Fruit fly (Drosophila melanogaster) whole organism, embryonic: ENCODE data around the gene scu.

Experiments used
- ATbp ChIP-seq: fragments of 200-800 bp; sonication (Bioruptor generic); optimal IDR thresholded peaks from 2 replicates; lab custom pipeline; 2017; ENCODE audit warnings: missing biosample characterization, mild to moderate bottlenecking, missing genetic modification characterization, missing genetic modification reagents
- Atf6 ChIP-seq: fragments of 200-800 bp; sonication (Bioruptor generic); IDR thresholded peaks from 2 replicates; pipeline ENCODE4 v1.3.6; 2022; ENCODE audit warnings: missing biosample characterization, missing genetic modification characterization
- BEAF-32 ChIP-seq: fragments of 200-800 bp; sonication (Bioruptor generic); optimal IDR thresholded peaks from 3 replicates; lab custom pipeline; 2017; ENCODE audit warnings: missing biosample characterization, missing genetic modification characterization, mild to moderate bottlenecking, moderate library complexity, missing genetic modification reagents
- CG11093 ChIP-seq: fragments of 200-800 bp; sonication (Bioruptor generic); IDR thresholded peaks from 3 replicates; pipeline ENCODE4 v1.3.6; 2022; ENCODE audit warnings: missing biosample characterization, missing genetic modification characterization
- CG11247 ChIP-seq: fragments of 200-800 bp; sonication (Bioruptor generic); IDR thresholded peaks from 2 replicates; pipeline ENCODE4 v1.3.6; 2022; ENCODE audit warnings: missing biosample characterization, missing genetic modification characterization
- CG12659 ChIP-seq: fragments of 200-800 bp; sonication (Bioruptor generic); optimal IDR thresholded peaks from 3 replicates; lab custom pipeline; 2017; ENCODE audit warnings: mild to moderate bottlenecking, missing biosample characterization, missing genetic modification reagents, missing genetic modification characterization
- CG16813 ChIP-seq: fragments of 200-800 bp; sonication (Bioruptor generic); IDR thresholded peaks from 3 replicates; pipeline ENCODE4 v1.3.6; 2022; ENCODE audit warnings: missing biosample characterization, missing genetic modification characterization; ENCODE audit not compliant: partially characterized antibody
- CG16863 ChIP-seq: fragments of 200-800 bp; sonication (Bioruptor generic); optimal IDR thresholded peaks from 3 replicates; lab custom pipeline; 2016; ENCODE audit warnings: missing biosample characterization, missing genetic modification characterization
- CG2116 ChIP-seq: fragments of 200-800 bp; sonication (Bioruptor generic); optimal IDR thresholded peaks from 3 replicates; lab custom pipeline; 2018; ENCODE audit warnings: missing biosample characterization, mild to moderate bottlenecking, missing genetic modification characterization
- CG2129 ChIP-seq: fragments of 200-800 bp; sonication (Bioruptor generic); IDR thresholded peaks from 2 replicates; pipeline ENCODE4 v1.3.6; 2022; ENCODE audit warnings: missing biosample characterization, missing genetic modification characterization; ENCODE audit not compliant: partially characterized antibody
- CG32532 ChIP-seq: fragments of 200-800 bp; sonication (Bioruptor generic); IDR thresholded peaks from 2 replicates; pipeline ENCODE4 v1.3.6; 2022; ENCODE audit warnings: missing biosample characterization, missing genetic modification characterization
- CG42726 ChIP-seq: fragments of 200-800 bp; sonication (Bioruptor generic); IDR thresholded peaks from 2 replicates; pipeline ENCODE4 v1.3.6; 2022; ENCODE audit warnings: missing biosample characterization, missing genetic modification characterization; ENCODE audit not compliant: partially characterized antibody
- CG4854 ChIP-seq: fragments of 200-800 bp; sonication (Bioruptor generic); optimal IDR thresholded peaks from 2 replicates; lab custom pipeline; 2016; ENCODE audit warnings: missing biosample characterization, missing genetic modification characterization, inconsistent platforms
- CG6791 ChIP-seq: fragments of 200-800 bp; sonication (Bioruptor generic); IDR thresholded peaks from 3 replicates; pipeline ENCODE4 v1.3.6; 2022; ENCODE audit warnings: missing biosample characterization, missing genetic modification characterization; ENCODE audit not compliant: partially characterized antibody
- CkIIα-i1 ChIP-seq: fragments of 200-800 bp; sonication (Bioruptor generic); IDR thresholded peaks from 2 replicates; pipeline ENCODE4 v1.3.6; 2022; ENCODE audit warnings: missing biosample characterization, missing genetic modification characterization
- CoRest ChIP-seq: fragments of 200-800 bp; sonication (Bioruptor generic); optimal IDR thresholded peaks from 3 replicates; lab custom pipeline; 2018; ENCODE audit warnings: missing biosample characterization, mild to moderate bottlenecking, missing genetic modification characterization, moderate library complexity
- Dll ChIP-seq: fragments of 200-800 bp; sonication (Bioruptor generic); IDR thresholded peaks from 4 replicates; pipeline ENCODE4 v1.3.6; 2022; ENCODE audit warnings: missing biosample characterization, missing genetic modification characterization; ENCODE audit not compliant: partially characterized antibody
- Doc3 ChIP-seq: fragments of 200-800 bp; sonication (Bioruptor generic); IDR thresholded peaks from 3 replicates; pipeline ENCODE4 v1.3.6; 2022; ENCODE audit warnings: missing biosample characterization, missing genetic modification characterization; ENCODE audit not compliant: partially characterized antibody
- Drgx ChIP-seq: fragments of 200-800 bp; sonication (Bioruptor generic); IDR thresholded peaks from 2 replicates; pipeline ENCODE4 v1.3.6; 2022; ENCODE audit warnings: missing biosample characterization, missing genetic modification characterization
- Eip74EF ChIP-seq, 2 experiments: fragments of 200-800 bp in 1 of 2; fragments of >200 bp in 1 of 2; sonication (Bioruptor generic) in 1 of 2; optimal IDR thresholded peaks; 2 replicates each; lab custom pipeline; 2017 to 2019; ENCODE audit warnings: missing biosample characterization in 2 of 2, missing genetic modification characterization in 2 of 2, mild to moderate bottlenecking in 1 of 2, moderate library complexity in 1 of 2
- HLH4C ChIP-seq: fragments of 200-800 bp; sonication (Bioruptor generic); IDR thresholded peaks from 3 replicates; pipeline ENCODE4 v1.3.6; 2022; ENCODE audit warnings: missing biosample characterization, missing genetic modification characterization; ENCODE audit not compliant: partially characterized antibody
- Kr ChIP-seq: fragments of 200-800 bp; sonication (Bioruptor generic); optimal IDR thresholded peaks from 2 replicates; lab custom pipeline; 2017; ENCODE audit warnings: missing biosample characterization, mild to moderate bottlenecking, missing genetic modification characterization
- Med ChIP-seq: fragments of 200-800 bp; sonication (Bioruptor generic); peaks from one replicate; lab custom pipeline; 2016; ENCODE audit warnings: missing biosample characterization, missing genetic modification characterization, mild to moderate bottlenecking, inconsistent platforms, moderate library complexity
- Opbp ChIP-seq: fragments of 200-800 bp; sonication (Bioruptor generic); IDR thresholded peaks from 3 replicates; pipeline ENCODE4 v1.3.6; 2022; ENCODE audit warnings: missing biosample characterization, missing genetic modification characterization; ENCODE audit not compliant: partially characterized antibody
- Rx ChIP-seq: fragments of 200-800 bp; sonication (Bioruptor generic); IDR thresholded peaks from 2 replicates; pipeline ENCODE4 v1.3.6; 2022; ENCODE audit warnings: missing biosample characterization, missing genetic modification characterization
- Scr ChIP-seq: fragments of 200-800 bp; sonication (Bioruptor generic); IDR thresholded peaks from 2 replicates; pipeline ENCODE4 v1.3.6; 2022; ENCODE audit warnings: missing biosample characterization, missing genetic modification characterization; ENCODE audit not compliant: partially characterized antibody
- Sry-δ ChIP-seq: fragments of 200-800 bp; sonication (Bioruptor generic); optimal IDR thresholded peaks from 2 replicates; lab custom pipeline; 2016; ENCODE audit warnings: missing biosample characterization, missing genetic modification characterization
- al ChIP-seq: fragments of 200-800 bp; sonication (Bioruptor generic); IDR thresholded peaks from 2 replicates; pipeline ENCODE4 v1.3.6; 2022; ENCODE audit warnings: missing biosample characterization, missing genetic modification characterization
- amos ChIP-seq: fragments of 200-800 bp; sonication (Bioruptor generic); IDR thresholded peaks from 2 replicates; pipeline ENCODE4 v1.3.6; 2022; ENCODE audit warnings: missing biosample characterization, missing genetic modification characterization; ENCODE audit not compliant: partially characterized antibody
- ato ChIP-seq: fragments of 200-800 bp; sonication (Bioruptor generic); IDR thresholded peaks from 2 replicates; pipeline ENCODE4 v1.3.6; 2022; ENCODE audit warnings: missing biosample characterization, missing genetic modification characterization; ENCODE audit not compliant: partially characterized antibody
- cg ChIP-seq: fragments of 200-800 bp; sonication (Bioruptor generic); optimal IDR thresholded peaks from 3 replicates; lab custom pipeline; 2019; ENCODE audit warnings: missing biosample characterization, mild to moderate bottlenecking, missing genetic modification characterization, moderate library complexity
- dati ChIP-seq: fragments of 200-800 bp; sonication (Bioruptor generic); IDR thresholded peaks from 2 replicates; pipeline ENCODE4 v1.3.6; 2022; ENCODE audit warnings: missing biosample characterization, missing genetic modification characterization
- grau ChIP-seq: fragments of 200-800 bp; optimal IDR thresholded peaks from 3 replicates; lab custom pipeline; 2019; ENCODE audit warnings: missing biosample characterization, mild to moderate bottlenecking, missing genetic modification characterization, moderate library complexity
- hb ChIP-seq: fragments of 200-800 bp; sonication (Bioruptor generic); IDR thresholded peaks from 3 replicates; pipeline ENCODE4 v1.3.6; 2022; ENCODE audit warnings: missing biosample characterization, missing genetic modification characterization; ENCODE audit not compliant: partially characterized antibody
- knrl ChIP-seq: fragments of 200-800 bp; sonication (Bioruptor generic); IDR thresholded peaks from 3 replicates; pipeline ENCODE4 v1.3.6; 2022; ENCODE audit warnings: missing biosample characterization, missing genetic modification characterization; ENCODE audit not compliant: partially characterized antibody
- nerfin-1 ChIP-seq: fragments of 200-800 bp; sonication (Bioruptor generic); optimal IDR thresholded peaks from 3 replicates; lab custom pipeline; 2019; ENCODE audit warnings: missing biosample characterization, mild to moderate bottlenecking, missing genetic modification characterization, moderate library complexity
- nerfin-2 ChIP-seq: fragments of 200-800 bp; sonication (Bioruptor generic); IDR thresholded peaks from 2 replicates; pipeline ENCODE4 v1.3.6; 2022; ENCODE audit warnings: missing biosample characterization, missing genetic modification characterization; ENCODE audit not compliant: partially characterized antibody
- pfk ChIP-seq: fragments of 200-800 bp; sonication (Bioruptor generic); optimal IDR thresholded peaks from 2 replicates; lab custom pipeline; 2018; ENCODE audit warnings: missing biosample characterization, mild to moderate bottlenecking, missing genetic modification characterization, moderate library complexity
- schlank ChIP-seq: fragments of 200-800 bp; sonication (Bioruptor generic); optimal IDR thresholded peaks from 2 replicates; lab custom pipeline; 2018; ENCODE audit warnings: missing biosample characterization, mild to moderate bottlenecking, missing genetic modification characterization
- sna ChIP-seq: fragments of 200-800 bp; sonication (Bioruptor generic); IDR thresholded peaks from 2 replicates; pipeline ENCODE4 v1.3.6; 2022; ENCODE audit warnings: missing biosample characterization, missing genetic modification characterization; ENCODE audit not compliant: partially characterized antibody
- stwl ChIP-seq: fragments of 200-800 bp; sonication (Bioruptor generic); optimal IDR thresholded peaks from 3 replicates; lab custom pipeline; 2018; ENCODE audit warnings: missing biosample characterization, mild to moderate bottlenecking, missing genetic modification characterization, moderate library complexity
- ttk ChIP-seq: fragments of 200-800 bp; sonication (Bioruptor generic); IDR thresholded peaks from 2 replicates; pipeline ENCODE4 v2.1.2; 2022; ENCODE audit warnings: missing biosample characterization, missing genetic modification characterization
- unc-4 ChIP-seq: fragments of 200-800 bp; sonication (Bioruptor generic); IDR thresholded peaks from 2 replicates; pipeline ENCODE4 v1.3.6; 2022; ENCODE audit warnings: missing biosample characterization, missing genetic modification characterization; ENCODE audit not compliant: partially characterized antibody
- vfl ChIP-seq: fragments of 200-800 bp; sonication (Bioruptor generic); optimal IDR thresholded peaks from 2 replicates; lab custom pipeline; 2016; ENCODE audit warnings: missing biosample characterization, missing genetic modification characterization

Gene scu

dm6 chrX:18136910-18137849, 46.1 kb downstream of the scu start, which contains the start of gene ari-1 (continued):
- TF ChIP-seq vfl (no peak), cg (GFP tag; lab: Kevin White, UChicago) (peak; percentile 97), Doc3 (GFP tag; lab: Robert Waterston, UW) (peak; percentile 31; the same call in 1 of the 3 replicates), CG2116 (peak; percentile 36), ATbp (GFP tag; lab: Kevin White, UChicago) (peak; percentile 35), dati (GFP tag; lab: Robert Waterston, UW) (no peak), HLH4C (peak; percentile 47; the same call in 2 of the 3 replicates), Sry-δ (GFP tag; lab: Kevin White, UChicago) (peak; percentile 10)
- TF ChIP-seq, all 482 proteins: peak for 66

- peak; percentile 90 for TF ChIP-seq CG6791 (GFP tag; lab: Robert Waterston, UW)
- TF ChIP-seq CG11247 (GFP tag; lab: Robert Waterston, UW), result no peak
- TF ChIP-seq ato (GFP tag; lab: Robert Waterston, UW), result peak; percentile 79
- no peak for TF ChIP-seq ttk (GFP tag; lab: Robert Waterston, UW)
- 0 out of 2 replicates have a peak, but pooled peaks have one; percentile 37 for TF ChIP-seq sna (GFP tag; lab: Robert Waterston, UW)
- no peak for TF ChIP-seq Eip74EF (GFP tag; optimal IDR thresholded peaks at IDR 0.05; lab: Kevin White, UChicago)
- peak; percentile 24 for TF ChIP-seq CoRest (tag; lab: Kevin White, UChicago)
- TF ChIP-seq Scr (GFP tag; lab: Robert Waterston, UW), result peak; percentile 67
- no peak for TF ChIP-seq schlank (tag; lab: Kevin White, UChicago)
- no peak for TF ChIP-seq nerfin-1 (tag; lab: Kevin White, UChicago)
- TF ChIP-seq knrl (GFP tag; lab: Robert Waterston, UW), result peak; percentile 72; the same call in 2 of the 3 replicates
- TF ChIP-seq CG32532, result no peak
- no peak for TF ChIP-seq Rx (GFP tag; lab: Robert Waterston, UW)
- TF ChIP-seq hb (GFP tag; lab: Robert Waterston, UW), result peak; percentile 71; the same call in 2 of the 3 replicates
- peak; percentile 79 for TF ChIP-seq BEAF-32
- peak; percentile 81 for TF ChIP-seq pfk (GFP tag; lab: Kevin White, UChicago)
- TF ChIP-seq CG12659 (GFP tag; lab: Kevin White, UChicago), result peak; percentile 2
- TF ChIP-seq unc-4 (GFP tag; lab: Robert Waterston, UW), result peak; percentile 63
- TF ChIP-seq grau (tag; lab: Kevin White, UChicago), result peak; percentile 3
- TF ChIP-seq Opbp (GFP tag; lab: Robert Waterston, UW), result peak; percentile 82
- TF ChIP-seq CG42726 (GFP tag; lab: Robert Waterston, UW), result peak; percentile 85
- TF ChIP-seq CG16813 (GFP tag; lab: Robert Waterston, UW), result peak; percentile 83
- peak; percentile 82 for TF ChIP-seq Med
- TF ChIP-seq CG11093 (GFP tag; lab: Robert Waterston, UW), result no peak
- TF ChIP-seq stwl (tag; lab: Kevin White, UChicago), result peak; percentile 82
- TF ChIP-seq Dll, result peak; percentile 71
- TF ChIP-seq CkIIα-i1 (GFP tag; lab: Robert Waterston, UW), result no peak
- no peak for TF ChIP-seq CG4854 (GFP tag; lab: Kevin White, UChicago)
- peak; percentile 87 for TF ChIP-seq amos (GFP tag; lab: Robert Waterston, UW)
- TF ChIP-seq Atf6, result 0 out of 2 replicates have a peak, but pooled peaks have one; percentile 31
- TF ChIP-seq Kr (GFP tag; lab: Kevin White, UChicago), result no peak
- peak; percentile 71 for TF ChIP-seq nerfin-2 (GFP tag; lab: Robert Waterston, UW)
- peak; percentile 35; the same call in 1 of the 2 replicates for TF ChIP-seq CG2129
- no peak for TF ChIP-seq al (GFP tag; lab: Robert Waterston, UW)
- TF ChIP-seq Drgx (GFP tag; lab: Robert Waterston, UW), result no peak
- TF ChIP-seq CG16863 (GFP tag; lab: Kevin White, UChicago), result peak; percentile 96
Measured at dm6 chrX:18138297-18138696, 47.2 kb downstream of the scu start, which contains the start of gene CG43229. Gene CG43229, plus strand, starts transcription at chrX:18138542.
